Worm (Caenorhabditis elegans) whole organism, L4/young adult: ENCODE data around the gene M03F4.6.

Experiments
- W03F9.2 ChIP-seq: fragments of 150-350 bp; optimal IDR thresholded peaks from 2 replicates; lab custom pipeline; 2014; ENCODE audit warnings: missing biosample characterization, missing genetic modification characterization
- dao-5 ChIP-seq: sonication (generic microtip); optimal IDR thresholded peaks from 2 replicates; lab custom pipeline; 2016; ENCODE audit warnings: missing genotype, missing genetic modification characterization, moderate library complexity, missing compliant biosample characterization
- him-1 ChIP-seq: sonication (generic microtip); optimal IDR thresholded peaks from 2 replicates; lab custom pipeline; 2016; ENCODE audit warnings: missing genotype, missing genetic modification reagents, missing genetic modification characterization, missing compliant biosample characterization

ce11 chrX:4938990-4939389, 30.1 kb downstream of the M03F4.6 start:
- no peak for TF ChIP-seq him-1 (tag; lab: Kevin White, UChicago)
- no peak for TF ChIP-seq W03F9.2 (tag; lab: Kevin White, UChicago)
- TF ChIP-seq dao-5, result no peak
